Fruit fly (Drosophila melanogaster): ENCODE measurements around the gene CG15169.
A peak's percentile ranks its signal among the peaks of the same experiment; 100 is the strongest.

The CG15169 gene

DNA sequence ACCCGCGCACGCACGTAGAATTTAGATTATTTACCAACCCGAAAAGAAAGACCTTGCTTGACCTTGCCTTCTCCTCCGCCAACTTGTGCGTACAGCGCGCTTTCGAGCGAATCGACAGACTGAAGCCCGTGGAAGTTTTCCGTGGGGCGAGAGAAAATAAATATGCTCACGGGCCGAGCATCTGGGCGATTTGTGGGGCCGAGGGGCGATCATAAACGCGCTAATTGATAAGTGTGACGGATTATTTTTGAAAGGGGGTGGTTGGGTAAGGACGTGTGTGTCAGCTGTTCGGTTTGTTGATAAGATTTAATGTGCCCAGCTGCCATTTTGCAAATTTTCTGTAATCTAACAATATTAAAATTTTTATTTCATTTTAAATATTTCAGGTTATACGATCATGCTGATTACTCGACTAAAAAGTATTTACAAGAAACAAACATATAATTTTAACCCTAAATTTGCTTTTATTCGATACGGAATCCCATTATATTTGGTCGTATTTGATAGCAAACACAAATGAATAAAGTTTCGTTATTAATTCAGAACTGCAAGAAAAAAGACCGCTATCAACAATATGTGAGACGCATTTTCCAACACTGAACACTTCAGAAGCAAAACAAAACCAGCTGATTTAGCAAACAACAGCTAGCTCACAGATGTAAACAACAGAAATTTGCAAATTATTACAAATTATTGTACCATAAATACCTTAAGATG, 16.6 kb upstream of the CG15169 start, which contains the start of the genes L2HGDH and CG10431 (continued):
- TF ChIP-seq CG34422 (GFP tag; IDR thresholded peaks at IDR 0.05): no peak; the same call in 2 of the 3 replicates
- peak; percentile 31 for TF ChIP-seq Mad (GFP tag; optimal IDR thresholded peaks at IDR 0.05)
- no peak; the same call in 2 of the 3 replicates for TF ChIP-seq CG16813 (GFP tag; IDR thresholded peaks at IDR 0.05; ENCODE audit: partially characterized antibody)
- peak; percentile 7 for TF ChIP-seq CG3838 (GFP tag; optimal IDR thresholded peaks at IDR 0.05)
- TF ChIP-seq CG8478 (optimal IDR thresholded peaks at IDR 0.05): no peak
- TF ChIP-seq CG10431 (GFP tag; optimal IDR thresholded peaks at IDR 0.05): peak; percentile 45
- TF ChIP-seq Dfd (GFP tag; optimal IDR thresholded peaks at IDR 0.05): no peak
- no peak for TF ChIP-seq CG3726 (GFP tag; IDR thresholded peaks at IDR 0.05)
- TF ChIP-seq Ets65A (GFP tag): peak; percentile 90
- no peak for TF ChIP-seq CG10366 (GFP tag; IDR thresholded peaks at IDR 0.05)
- peak; percentile 35 for TF ChIP-seq CG1529 (GFP tag; optimal IDR thresholded peaks at IDR 0.05)
- no peak for TF ChIP-seq CG12744 (GFP tag; optimal IDR thresholded peaks at IDR 0.05)
- TF ChIP-seq Oaz (GFP tag; IDR thresholded peaks at IDR 0.05): no peak
- TF ChIP-seq hkb (optimal IDR thresholded peaks at IDR 0.05): peak; percentile 26
- no peak for TF ChIP-seq hkb (GFP tag; IDR thresholded peaks at IDR 0.05)
- TF ChIP-seq D (optimal IDR thresholded peaks at IDR 0.05): peak; percentile 31
- peak; percentile 57 for TF ChIP-seq D (GFP tag; optimal IDR thresholded peaks at IDR 0.05)
- peak; percentile 9 for TF ChIP-seq Six4 (GFP tag; optimal IDR thresholded peaks at IDR 0.05)
- TF ChIP-seq CG11093 (GFP tag; IDR thresholded peaks at IDR 0.05): no peak
- no peak for TF ChIP-seq CG10274 (GFP tag; optimal IDR thresholded peaks at IDR 0.05)
- peak; percentile 34 for TF ChIP-seq disco-r (GFP tag; optimal IDR thresholded peaks at IDR 0.05)
- TF ChIP-seq esg (GFP tag; conservative IDR thresholded peaks at IDR 0.05): 0 out of 2 replicates have a peak, but pooled peaks have one; percentile 30
- peak; percentile 34 for TF ChIP-seq CG9817 (tag; optimal IDR thresholded peaks at IDR 0.05)
- TF ChIP-seq mld (GFP tag; IDR thresholded peaks at IDR 0.05; ENCODE audit: partially characterized antibody): no peak
- TF ChIP-seq CG15073 (GFP tag; optimal IDR thresholded peaks at IDR 0.05): no peak
- no peak for TF ChIP-seq TFAM (GFP tag; optimal IDR thresholded peaks at IDR 0.05)
- peak; percentile 58 for TF ChIP-seq unpg (GFP tag; optimal IDR thresholded peaks at IDR 0.05)
- peak; percentile 10 for TF ChIP-seq chn (GFP tag; optimal IDR thresholded peaks at IDR 0.05)
- TF ChIP-seq GATAe (GFP tag; conservative IDR thresholded peaks at IDR 0.05): peak; percentile 88
- peak; percentile 83 for TF ChIP-seq bigmax (GFP tag; optimal IDR thresholded peaks at IDR 0.05)
- no peak for TF ChIP-seq dimm (GFP tag; IDR thresholded peaks at IDR 0.05)
- TF ChIP-seq vnd (GFP tag; IDR thresholded peaks at IDR 0.05; ENCODE audit: partially characterized antibody): no peak
- TF ChIP-seq Sry-β (GFP tag; optimal IDR thresholded peaks at IDR 0.05): no peak
- no peak for TF ChIP-seq ro (GFP tag; IDR thresholded peaks at IDR 0.05)
- TF ChIP-seq CG14050 (GFP tag; IDR thresholded peaks at IDR 0.05): no peak
- no peak for TF ChIP-seq CG17568 (GFP tag; optimal IDR thresholded peaks at IDR 0.05)
- TF ChIP-seq CG12155 (GFP tag; optimal IDR thresholded peaks at IDR 0.05): peak; percentile 33
- TF ChIP-seq cas (GFP tag; IDR thresholded peaks at IDR 0.05): 0 out of 2 replicates have a peak, but pooled peaks have one; percentile 29
- TF ChIP-seq sens (GFP tag): peak; percentile 92
- TF ChIP-seq Med (GFP tag): peak; percentile 91
- TF ChIP-seq BtbVII (GFP tag; optimal IDR thresholded peaks at IDR 0.05): peak; percentile 67
- TF ChIP-seq abd-A (tag; optimal IDR thresholded peaks at IDR 0.05): peak; percentile 94
- TF ChIP-seq CG10209 (GFP tag; optimal IDR thresholded peaks at IDR 0.05): peak; percentile 30

Data from whole organism, embryonic.